Worm (Caenorhabditis elegans) whole organism, mixed stage, embryonic: ENCODE data around the gene hsp-17.

Experiments
- M03D4.4 ChIP-seq: sonication (generic microtip); optimal IDR thresholded peaks from 2 replicates; lab custom pipeline; 2017; ENCODE audit warnings: mild to moderate bottlenecking, missing genetic modification characterization, missing compliant biosample characterization
- blmp-1 ChIP-seq: fragments of 150-350 bp; optimal IDR thresholded peaks from 2 replicates; lab custom pipeline; 2014; ENCODE audit warnings: missing biosample characterization, missing genetic modification characterization
- ceh-43 ChIP-seq: fragments of 200-800 bp; sonication (Bioruptor generic); optimal IDR thresholded peaks from 2 replicates; lab custom pipeline; 2018; ENCODE audit warnings: mild to moderate bottlenecking, missing genetic modification characterization, moderate library complexity, missing compliant biosample characterization
- ceh-83 ChIP-seq: fragments of 200-800 bp; sonication (Bioruptor generic); optimal IDR thresholded peaks from 2 replicates; lab custom pipeline; 2018; ENCODE audit warnings: mild to moderate bottlenecking, missing genetic modification characterization, missing compliant biosample characterization
- ces-1 ChIP-seq: fragments of 150-350 bp; optimal IDR thresholded peaks from 2 replicates; lab custom pipeline; 2014; ENCODE audit warnings: missing biosample characterization, missing genetic modification reagents, missing genetic modification characterization
- cnd-1 ChIP-seq: fragments of 200-800 bp; sonication (Bioruptor generic); optimal IDR thresholded peaks from 2 replicates; lab custom pipeline; 2018; ENCODE audit warnings: mild to moderate bottlenecking, missing genetic modification characterization, missing compliant biosample characterization
- drap-1 ChIP-seq: fragments of 200-800 bp; sonication (Bioruptor generic); optimal IDR thresholded peaks from 3 replicates; lab custom pipeline; 2018; ENCODE audit warnings: mild to moderate bottlenecking, missing genetic modification characterization, missing compliant biosample characterization
- elt-1 ChIP-seq: sonication (generic microtip); optimal IDR thresholded peaks from 2 replicates; lab custom pipeline; 2017; ENCODE audit warnings: missing genetic modification characterization, mild to moderate bottlenecking, missing compliant biosample characterization, antibody characterized with exemption, moderate library complexity, borderline replicate concordance; ENCODE audit not compliant: insufficient read depth
- elt-3 ChIP-seq: fragments of 150-350 bp; optimal IDR thresholded peaks from 2 replicates; lab custom pipeline; 2014; ENCODE audit warnings: missing biosample characterization, missing genetic modification characterization
- flh-1 ChIP-seq: fragments of 200-800 bp; sonication (Bioruptor generic); optimal IDR thresholded peaks from 2 replicates; lab custom pipeline; 2018; ENCODE audit warnings: mild to moderate bottlenecking, missing genetic modification characterization, moderate library complexity, missing compliant biosample characterization
- ham-2 ChIP-seq: fragments of 200-800 bp; sonication (Bioruptor generic); optimal IDR thresholded peaks from 2 replicates; lab custom pipeline; 2018; ENCODE audit warnings: mild to moderate bottlenecking, missing genetic modification characterization, missing compliant biosample characterization
- lin-32 ChIP-seq: fragments of 200-800 bp; sonication (Bioruptor generic); optimal IDR thresholded peaks from 2 replicates; lab custom pipeline; 2018; ENCODE audit warnings: mild to moderate bottlenecking, missing genetic modification characterization, missing compliant biosample characterization
- lsy-2 ChIP-seq: fragments of 150-350 bp; optimal IDR thresholded peaks from 2 replicates; lab custom pipeline; 2014; ENCODE audit warnings: missing biosample characterization, missing genetic modification characterization
- mab-5 ChIP-seq: fragments of 150-350 bp; optimal IDR thresholded peaks from 2 replicates; lab custom pipeline; 2014; ENCODE audit warnings: missing biosample characterization, missing genetic modification characterization
- mep-1 ChIP-seq: fragments of 150-350 bp; optimal IDR thresholded peaks from 2 replicates; lab custom pipeline; 2017; ENCODE audit warnings: missing biosample characterization, missing genetic modification reagents, missing genetic modification characterization, inconsistent platforms
- mls-2 ChIP-seq: sonication (generic microtip); optimal IDR thresholded peaks from 2 replicates; lab custom pipeline; 2016; ENCODE audit warnings: mild to moderate bottlenecking, missing genetic modification characterization, moderate library complexity, missing compliant biosample characterization
- nhr-2 ChIP-seq: fragments of 150-350 bp; optimal IDR thresholded peaks from 2 replicates; lab custom pipeline; 2014; ENCODE audit warnings: missing biosample characterization, missing genetic modification characterization
- nhr-237 ChIP-seq: fragments of 150-350 bp; optimal IDR thresholded peaks from 2 replicates; lab custom pipeline; 2014; ENCODE audit warnings: missing biosample characterization, missing genetic modification characterization
- nhr-28 ChIP-seq: fragments of 150-350 bp; optimal IDR thresholded peaks from 2 replicates; lab custom pipeline; 2014; ENCODE audit warnings: missing biosample characterization, missing genetic modification characterization
- nhr-76 ChIP-seq: sonication (generic microtip); optimal IDR thresholded peaks from 2 replicates; lab custom pipeline; 2017; ENCODE audit warnings: missing biosample characterization, missing genetic modification characterization
- pha-4 ChIP-seq: fragments of 150-350 bp; optimal IDR thresholded peaks from 2 replicates; lab custom pipeline; 2018; ENCODE audit warnings: missing biosample characterization, missing genetic modification reagents, missing genetic modification characterization
- sem-2 ChIP-seq: fragments of 200-800 bp; sonication (Bioruptor generic); optimal IDR thresholded peaks from 2 replicates; lab custom pipeline; 2018; ENCODE audit warnings: mild to moderate bottlenecking, missing genetic modification characterization, missing compliant biosample characterization
- snpc-4 ChIP-seq: fragments of 150-350 bp; optimal IDR thresholded peaks from 2 replicates; lab custom pipeline; 2014; ENCODE audit warnings: missing biosample characterization, missing genetic modification characterization
- sptf-1 ChIP-seq: sonication (generic microtip); optimal IDR thresholded peaks from 2 replicates; lab custom pipeline; 2017; ENCODE audit warnings: mild to moderate bottlenecking, missing genetic modification characterization, moderate library complexity, missing compliant biosample characterization
- tbx-8 ChIP-seq: fragments of 200-800 bp; sonication (Bioruptor generic); optimal IDR thresholded peaks from 2 replicates; lab custom pipeline; 2018; ENCODE audit warnings: mild to moderate bottlenecking, missing genetic modification characterization, moderate library complexity, missing compliant biosample characterization
- unc-120 ChIP-seq: sonication (generic microtip); optimal IDR thresholded peaks from 2 replicates; lab custom pipeline; 2017; ENCODE audit warnings: missing genetic modification characterization, missing compliant biosample characterization; ENCODE audit not compliant: poor library complexity, severe bottlenecking
- unc-39 ChIP-seq: fragments of 150-350 bp; optimal IDR thresholded peaks from 2 replicates; lab custom pipeline; 2014; ENCODE audit warnings: missing biosample characterization, missing genetic modification characterization
- unc-62 ChIP-seq: fragments of 150-350 bp; optimal IDR thresholded peaks from 2 replicates; lab custom pipeline; 2014; ENCODE audit warnings: missing biosample characterization, missing genetic modification reagents, missing genetic modification characterization
- zip-8 ChIP-seq: fragments of 150-350 bp; optimal IDR thresholded peaks from 2 replicates; lab custom pipeline; 2014; ENCODE audit warnings: missing biosample characterization, missing genetic modification characterization
- ztf-11 ChIP-seq: fragments of 150-350 bp; optimal IDR thresholded peaks from 2 replicates; lab custom pipeline; 2014; ENCODE audit warnings: missing biosample characterization, missing genetic modification characterization

hsp-17 gene

ce11 chrV:8394357-8394850, 8.7 kb upstream of the hsp-17 start, which contains the start of the genes pho-6 and F52E1.3:
TSS of gene pho-6 (minus strand) at chrV:8394457.
TSS of gene F52E1.3 (plus strand) at chrV:8394800.
- TF ChIP-seq mep-1 (tag; lab: Kevin White, UChicago), result no peak
- TF ChIP-seq lin-32 (GFP tag; lab: Kevin White, UChicago), result no peak
- TF ChIP-seq tbx-8 (GFP tag; lab: Kevin White, UChicago), result no peak
- no peak for TF ChIP-seq lsy-2 (tag; lab: Kevin White, UChicago)
- no peak for TF ChIP-seq flh-1 (GFP tag; lab: Kevin White, UChicago)
- TF ChIP-seq nhr-2 (tag; lab: Kevin White, UChicago), result no peak
- no peak for TF ChIP-seq elt-3 (tag; lab: Kevin White, UChicago)
- TF ChIP-seq unc-62 (GFP tag; lab: Kevin White, UChicago), result no peak
- no peak for TF ChIP-seq snpc-4 (tag; lab: Kevin White, UChicago)
- TF ChIP-seq nhr-28, result no peak
- no peak for TF ChIP-seq elt-1 (tag; lab: Kevin White, UChicago)
- no peak for TF ChIP-seq pha-4 (tag; lab: Kevin White, UChicago)
- TF ChIP-seq drap-1, result no peak
- TF ChIP-seq nhr-76 (tag; lab: Kevin White, UChicago), result no peak
- TF ChIP-seq sptf-1 (tag; lab: Kevin White, UChicago), result no peak

ce11 chrV:8389307-8389706, 3.6 kb upstream of the hsp-17 start:
- no peak for TF ChIP-seq unc-120 (tag; lab: Kevin White, UChicago)
- no peak for TF ChIP-seq ztf-11 (tag; lab: Kevin White, UChicago)
- TF ChIP-seq M03D4.4 (tag; lab: Kevin White, UChicago), result no peak
- no peak for TF ChIP-seq nhr-28
- TF ChIP-seq nhr-2 (tag; lab: Kevin White, UChicago), result no peak
- TF ChIP-seq drap-1, result no peak
- no peak for TF ChIP-seq nhr-237 (tag; lab: Kevin White, UChicago)
- TF ChIP-seq pha-4 (tag; lab: Kevin White, UChicago), result no peak
- no peak for TF ChIP-seq blmp-1
- no peak for TF ChIP-seq mab-5 (tag; lab: Kevin White, UChicago)
- TF ChIP-seq ceh-43 (GFP tag; lab: Kevin White, UChicago), result no peak

DNA sequence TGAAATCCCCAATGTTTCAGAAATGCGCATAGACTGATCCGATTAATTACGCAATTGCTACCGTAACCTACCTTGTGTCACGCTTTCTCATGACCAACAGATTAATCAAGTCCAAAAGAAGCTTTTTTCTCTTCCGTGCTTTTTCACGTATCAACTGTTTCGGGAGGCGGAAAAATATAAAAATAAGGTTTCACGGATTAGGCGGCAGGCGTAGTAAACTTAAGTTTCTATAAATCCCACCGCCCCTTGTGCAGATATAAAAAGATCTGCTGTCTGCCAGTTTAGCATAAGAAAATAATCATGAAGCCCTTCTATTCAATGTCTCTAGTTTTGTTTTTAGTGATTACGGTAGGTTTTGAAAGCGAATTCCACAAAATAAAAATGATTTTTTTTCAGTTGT, 1.3 kb upstream of the hsp-17 start, which contains the start of gene gcy-7:
Gene gcy-7 (plus strand): TSS at position 301 of the 400 bp plus-strand sequence.
- no peak for TF ChIP-seq elt-3 (tag; lab: Kevin White, UChicago)
- no peak for TF ChIP-seq ces-1 (GFP tag; lab: Kevin White, UChicago)
- TF ChIP-seq ceh-83 (GFP tag; lab: Kevin White, UChicago), result no peak
- TF ChIP-seq blmp-1, result no peak
- no peak for TF ChIP-seq sptf-1 (tag; lab: Kevin White, UChicago)
- TF ChIP-seq unc-120 (tag; lab: Kevin White, UChicago), result no peak
- no peak for TF ChIP-seq drap-1
- no peak for TF ChIP-seq lsy-2 (tag; lab: Kevin White, UChicago)
- no peak for TF ChIP-seq mls-2 (tag; lab: Kevin White, UChicago)
- TF ChIP-seq mep-1 (tag; lab: Kevin White, UChicago), result no peak
- TF ChIP-seq pha-4 (tag; lab: Kevin White, UChicago), result no peak

- TF ChIP-seq snpc-4 (tag; lab: Kevin White, UChicago) (no peak), cnd-1 (tag; lab: Kevin White, UChicago) (no peak), ham-2 (GFP tag; lab: Kevin White, UChicago) (no peak), unc-62 (GFP tag; lab: Kevin White, UChicago) (no peak), zip-8 (tag; lab: Kevin White, UChicago) (peak; percentile 22), lsy-2 (tag; lab: Kevin White, UChicago) (no peak), sem-2 (GFP tag; lab: Kevin White, UChicago) (no peak), M03D4.4 (tag; lab: Kevin White, UChicago) (no peak), tbx-8 (GFP tag; lab: Kevin White, UChicago) (no peak)
Measured at ce11 chrV:8384809-8385208, 920 bp downstream of the hsp-17 start.

DNA sequence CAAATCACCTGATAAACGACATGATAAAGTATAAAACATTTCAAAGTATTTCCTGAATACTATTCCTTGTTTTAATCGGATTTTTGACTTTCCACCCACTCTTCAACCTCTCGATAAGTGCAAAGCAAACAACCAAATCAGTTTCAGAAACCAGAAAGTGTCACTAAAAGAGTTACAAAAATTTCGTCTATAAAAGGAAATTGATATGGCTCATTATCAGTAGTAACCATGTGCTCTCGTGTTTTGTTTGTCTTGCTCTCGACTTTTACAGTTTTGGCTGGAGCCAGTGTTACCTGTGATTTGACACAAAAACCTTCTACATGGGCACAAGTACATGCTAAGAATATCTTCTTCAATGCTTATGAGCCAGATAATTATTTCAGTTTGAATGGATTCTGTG, 2.0 kb downstream of the hsp-17 start, which contains the start of gene F52E1.14:
Gene F52E1.14 (plus strand): TSS at position 207 of the 400 bp plus-strand sequence.
- TF ChIP-seq sem-2 (GFP tag; lab: Kevin White, UChicago), result no peak
- no peak for TF ChIP-seq unc-39
- no peak for TF ChIP-seq ztf-11 (tag; lab: Kevin White, UChicago)
- TF ChIP-seq snpc-4 (tag; lab: Kevin White, UChicago), result no peak
- no peak for TF ChIP-seq tbx-8 (GFP tag; lab: Kevin White, UChicago)
